Worm (Caenorhabditis elegans): ENCODE measurements around the gene ZK512.2.

DNA sequence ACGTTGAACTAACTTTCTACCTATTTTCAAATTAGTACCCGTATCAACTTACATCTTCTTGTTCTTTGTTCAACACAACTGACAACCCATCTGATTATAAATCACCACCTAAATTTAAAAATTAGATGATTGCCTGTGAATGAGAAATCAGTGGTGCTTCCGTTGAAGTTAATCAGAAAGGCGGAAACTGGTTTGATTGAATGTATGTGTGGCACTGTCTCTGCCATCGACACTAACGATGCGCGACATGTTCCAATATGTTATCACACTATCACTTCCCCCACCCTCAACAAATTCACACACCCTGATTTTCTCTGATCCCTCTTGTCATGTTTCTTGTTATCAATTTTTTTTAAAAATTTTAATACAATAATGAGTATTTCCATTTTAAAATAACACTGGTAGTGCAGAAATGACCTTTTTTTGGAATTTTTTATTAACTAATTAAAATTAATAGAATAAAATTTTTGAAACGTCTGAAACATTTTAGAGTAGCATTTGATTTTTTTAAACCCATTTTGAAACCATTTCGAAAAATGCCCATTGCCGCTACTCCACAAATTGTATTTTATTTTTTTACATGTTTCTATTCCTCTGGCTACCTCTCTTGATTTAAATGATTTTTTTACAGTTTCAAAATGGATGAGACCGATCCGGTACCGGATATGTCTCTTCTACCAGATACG, 25.5 kb downstream of the ZK512.2 start, which contains the start of gene ced-11:
- TF ChIP-seq ceh-13 (GFP tag; optimal IDR thresholded peaks at IDR 0.05) = no peak
- no peak for TF ChIP-seq tra-4 (tag; optimal IDR thresholded peaks at IDR 0.05)
- TF ChIP-seq ama-1 (optimal IDR thresholded peaks at IDR 0.05) = no peak
- no peak for TF ChIP-seq hmbx-1 (tag; optimal IDR thresholded peaks at IDR 0.05)
- TF ChIP-seq pes-1 (GFP tag; IDR thresholded peaks at IDR 0.05) = no peak
- TF ChIP-seq ets-7 (tag; optimal IDR thresholded peaks at IDR 0.05) = no peak
- TF ChIP-seq hnd-1 (tag; optimal IDR thresholded peaks at IDR 0.05) = no peak
- no peak for TF ChIP-seq ceh-36 (tag; optimal IDR thresholded peaks at IDR 0.05)
- TF ChIP-seq F13C5.2 (tag; optimal IDR thresholded peaks at IDR 0.05) = no peak
- TF ChIP-seq flt-1 (GFP tag; IDR thresholded peaks at IDR 0.05) = no peak
- no peak for TF ChIP-seq aly-1 (tag; optimal IDR thresholded peaks at IDR 0.05)
- TF ChIP-seq tbx-11 (GFP tag; IDR thresholded peaks at IDR 0.05) = no peak
- no peak for TF ChIP-seq hmg-4 (GFP tag; optimal IDR thresholded peaks at IDR 0.05)
